Worm (Caenorhabditis elegans) whole organism, early embryonic: ENCODE results near the gene rpl-26.

Source experiments
- ama-1 ChIP-seq: fragments of 150-350 bp; optimal IDR thresholded peaks from 2 replicates; lab custom pipeline; 2014
- ets-7 ChIP-seq: sonication (generic microtip); optimal IDR thresholded peaks from 2 replicates; lab custom pipeline; 2016; ENCODE audit warnings: missing genotype, missing genetic modification characterization, missing compliant biosample characterization
- flt-1 ChIP-seq: fragments of 200-800 bp; sonication (Bioruptor generic); IDR thresholded peaks from 2 replicates; pipeline ENCODE4 v1.3.6; 2022; ENCODE audit warnings: missing genetic modification characterization, missing compliant biosample characterization
- hmbx-1 ChIP-seq: sonication (generic microtip); optimal IDR thresholded peaks from 2 replicates; lab custom pipeline; 2016; ENCODE audit warnings: mild to moderate bottlenecking, missing genetic modification characterization, missing compliant biosample characterization
- scrt-1 ChIP-seq: fragments of 200-800 bp; sonication (Bioruptor generic); IDR thresholded peaks from 2 replicates; pipeline ENCODE4 v1.3.6; 2022; ENCODE audit warnings: missing genetic modification characterization, missing compliant biosample characterization
- tbx-11 ChIP-seq: fragments of 200-800 bp; sonication (Bioruptor generic); IDR thresholded peaks from 2 replicates; pipeline ENCODE4 v1.3.6; 2022; ENCODE audit warnings: missing genetic modification characterization, missing compliant biosample characterization
- tbx-37 ChIP-seq: fragments of 200-800 bp; sonication (Bioruptor generic); conservative IDR thresholded peaks from 2 replicates; pipeline ENCODE4 v1.3.6; 2022; ENCODE audit warnings: missing genetic modification reagents, missing genetic modification characterization, missing compliant biosample characterization

DNA sequence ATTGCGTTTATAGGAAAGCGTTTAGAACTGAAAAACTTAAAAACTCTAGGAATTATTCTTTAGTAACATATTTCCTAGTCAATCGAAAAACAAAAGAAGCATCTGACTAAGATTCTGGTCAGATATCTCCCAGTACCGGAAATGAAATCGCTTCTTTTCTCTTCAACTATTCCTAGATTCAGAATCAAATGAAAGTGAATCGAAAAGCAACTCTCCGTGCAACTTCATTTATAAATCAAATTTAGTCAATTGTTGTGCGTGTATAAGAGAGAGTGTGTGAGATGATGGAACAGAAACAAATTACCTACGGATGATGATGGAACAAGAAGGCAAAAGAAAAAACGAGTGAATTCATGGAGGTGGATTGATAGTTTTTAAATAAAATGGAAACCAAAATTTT is 43.4 kb upstream of the rpl-26 start:
- no peak for TF ChIP-seq hmbx-1
- TF ChIP-seq ama-1 (lab: Kevin White, UChicago) = no peak
- no peak for TF ChIP-seq scrt-1 (GFP tag; lab: Robert Waterston, UW)
- no peak for TF ChIP-seq flt-1 (GFP tag; lab: Robert Waterston, UW)
- no peak for TF ChIP-seq tbx-11 (GFP tag; lab: Robert Waterston, UW)
- no peak for TF ChIP-seq tbx-37 (GFP tag; lab: Robert Waterston, UW)
- TF ChIP-seq ets-7 (tag; lab: Kevin White, UChicago) = no peak
